Worm (Caenorhabditis elegans) whole organism, L1 larva: Measurements from ENCODE around the gene chil-5.

ENCODE experiments used
- C04F5.9 ChIP-seq: sonication (generic microtip); optimal IDR thresholded peaks from 2 replicates; lab custom pipeline; 2016; ENCODE audit warnings: missing genetic modification characterization, missing compliant biosample characterization
- F16B12.6 ChIP-seq: fragments of 150-350 bp; optimal IDR thresholded peaks from 2 replicates; lab custom pipeline; 2014; ENCODE audit warnings: missing biosample characterization, missing genetic modification characterization
- aly-2 ChIP-seq: fragments of 150-350 bp; optimal IDR thresholded peaks from 2 replicates; lab custom pipeline; 2014; ENCODE audit warnings: missing biosample characterization, missing genetic modification characterization
- ama-1 ChIP-seq: fragments of 150-350 bp; optimal IDR thresholded peaks from 2 replicates; lab custom pipeline; 2014
- ceh-63 ChIP-seq: fragments of 200-800 bp; sonication (Bioruptor generic); optimal IDR thresholded peaks from 2 replicates; lab custom pipeline; 2018; ENCODE audit warnings: mild to moderate bottlenecking, missing genetic modification characterization, missing compliant biosample characterization
- ceh-8 ChIP-seq: fragments of 200-800 bp; sonication (Bioruptor generic); optimal IDR thresholded peaks from 2 replicates; lab custom pipeline; 2018; ENCODE audit warnings: mild to moderate bottlenecking, missing genetic modification characterization, moderate library complexity, missing compliant biosample characterization
- ceh-82 ChIP-seq, 3 experiments: fragments of 150-350 bp in 1 of 3; sonication (generic microtip) in 2 of 3; optimal IDR thresholded peaks; 2 replicates each; lab custom pipeline; 2014 to 2017; ENCODE audit warnings: missing biosample characterization in 3 of 3, missing genetic modification characterization in 3 of 3
- ceh-88 ChIP-seq: fragments of 200-800 bp; sonication (Bioruptor generic); IDR thresholded peaks from 2 replicates; pipeline ENCODE4 v1.3.6; 2022; ENCODE audit warnings: missing genetic modification characterization, missing compliant biosample characterization
- ceh-90 ChIP-seq: sonication (generic microtip); optimal IDR thresholded peaks from 2 replicates; lab custom pipeline; 2016; ENCODE audit warnings: missing genetic modification characterization, missing compliant biosample characterization
- efl-1 ChIP-seq, 4 experiments: fragments of 150-350 bp; optimal IDR thresholded peaks in 3 of 4; peaks in 1 of 4; 1 replicate in 1 of 4; 2 replicates in 3 of 4; lab custom pipeline; 2014; ENCODE audit warnings: missing biosample characterization in 2 of 4, missing genetic modification characterization in 2 of 4, missing genetic modification reagents in 2 of 4
- efl-3 ChIP-seq: fragments of 200-800 bp; sonication (Bioruptor generic); optimal IDR thresholded peaks from 2 replicates; lab custom pipeline; 2018; ENCODE audit warnings: mild to moderate bottlenecking, missing genetic modification characterization, missing compliant biosample characterization
- elt-3 ChIP-seq, 6 experiments: fragments of 150-350 bp in 1 of 6; sonication (generic microtip); optimal IDR thresholded peaks; 2 replicates each; lab custom pipeline; 2017 to 2018; ENCODE audit warnings: missing biosample characterization in 6 of 6, missing genetic modification characterization in 6 of 6, inconsistent platforms in 1 of 6
- ets-5 ChIP-seq: fragments of 200-800 bp; sonication (Bioruptor generic); IDR thresholded peaks from 2 replicates; pipeline ENCODE4 v1.3.6; 2022; ENCODE audit warnings: missing genetic modification characterization, missing compliant biosample characterization
- fkh-10 ChIP-seq: sonication (generic microtip); optimal IDR thresholded peaks from 2 replicates; lab custom pipeline; 2017; ENCODE audit warnings: missing biosample characterization, missing genetic modification reagents, missing genetic modification characterization
- fkh-4 ChIP-seq: sonication (generic microtip); optimal IDR thresholded peaks from 2 replicates; lab custom pipeline; 2016; ENCODE audit warnings: missing compliant biosample characterization, missing genetic modification characterization, borderline replicate concordance
- hlh-17 ChIP-seq: fragments of 200-800 bp; sonication (Bioruptor generic); optimal IDR thresholded peaks from 2 replicates; lab custom pipeline; 2018; ENCODE audit warnings: missing genetic modification characterization, mild to moderate bottlenecking, missing compliant biosample characterization, moderate library complexity, borderline replicate concordance
- hlh-4 ChIP-seq: sonication (generic microtip); optimal IDR thresholded peaks from 2 replicates; lab custom pipeline; 2016; ENCODE audit warnings: mild to moderate bottlenecking, missing genetic modification characterization, missing compliant biosample characterization
- isw-1 ChIP-seq: fragments of 200-800 bp; sonication (Bioruptor generic); IDR thresholded peaks from 2 replicates; pipeline ENCODE4 v1.3.6; 2022; ENCODE audit warnings: missing genetic modification characterization, missing compliant biosample characterization
- lin-14 ChIP-seq: fragments of 200-800 bp; sonication (Bioruptor generic); optimal IDR thresholded peaks from 2 replicates; lab custom pipeline; 2018; ENCODE audit warnings: mild to moderate bottlenecking, missing genetic modification characterization, moderate library complexity, missing compliant biosample characterization
- lin-15B ChIP-seq: fragments of 150-350 bp; sonication (generic microtip); optimal IDR thresholded peaks from 3 replicates; lab custom pipeline; 2014; ENCODE audit warnings: missing biosample characterization, missing genetic modification characterization
- lin-39 ChIP-seq: fragments of 150-350 bp; optimal IDR thresholded peaks from 2 replicates; lab custom pipeline; 2014; ENCODE audit warnings: missing biosample characterization, missing genetic modification reagents, missing genetic modification characterization
- lir-3 ChIP-seq: sonication (generic microtip); optimal IDR thresholded peaks from 2 replicates; lab custom pipeline; 2016; ENCODE audit warnings: mild to moderate bottlenecking, missing genetic modification characterization, moderate library complexity, missing compliant biosample characterization; ENCODE audit not compliant: poor library complexity
- mab-9 ChIP-seq: fragments of 200-800 bp; sonication (Bioruptor generic); IDR thresholded peaks from 2 replicates; pipeline ENCODE4 v1.3.6; 2022; ENCODE audit warnings: missing genetic modification reagents, missing genetic modification characterization, missing compliant biosample characterization
- nhr-12 ChIP-seq: sonication (generic microtip); optimal IDR thresholded peaks from 2 replicates; lab custom pipeline; 2017; ENCODE audit warnings: missing biosample characterization, missing genetic modification characterization
- nhr-20 ChIP-seq: sonication (generic microtip); optimal IDR thresholded peaks from 2 replicates; lab custom pipeline; 2016; ENCODE audit warnings: mild to moderate bottlenecking, missing genetic modification characterization, missing compliant biosample characterization
- nhr-237 ChIP-seq: fragments of 150-350 bp; optimal IDR thresholded peaks from 2 replicates; lab custom pipeline; 2014; ENCODE audit warnings: missing biosample characterization, missing genetic modification characterization
- nhr-28 ChIP-seq: fragments of 150-350 bp; optimal IDR thresholded peaks from 2 replicates; lab custom pipeline; 2014; ENCODE audit warnings: missing biosample characterization, missing genetic modification characterization
- nhr-76 ChIP-seq: sonication (generic microtip); optimal IDR thresholded peaks from 2 replicates; lab custom pipeline; 2017; ENCODE audit warnings: missing biosample characterization, missing genetic modification characterization
- nhr-77 ChIP-seq: fragments of 150-350 bp; optimal IDR thresholded peaks from 2 replicates; lab custom pipeline; 2014; ENCODE audit warnings: missing biosample characterization, missing genetic modification characterization
- pag-3 ChIP-seq: sonication (generic microtip); optimal IDR thresholded peaks from 2 replicates; lab custom pipeline; 2017; ENCODE audit warnings: missing genetic modification characterization, mild to moderate bottlenecking, missing compliant biosample characterization, antibody characterized with exemption, borderline replicate concordance; ENCODE audit not compliant: insufficient read depth
- pax-3 ChIP-seq: fragments of 200-800 bp; sonication (Bioruptor generic); optimal IDR thresholded peaks from 2 replicates; lab custom pipeline; 2018; ENCODE audit warnings: mild to moderate bottlenecking, missing genetic modification characterization, moderate library complexity, missing compliant biosample characterization
- pqm-1 ChIP-seq: sonication (generic microtip); optimal IDR thresholded peaks from 3 replicates; lab custom pipeline; 2017; ENCODE audit warnings: missing biosample characterization, missing genetic modification characterization
- rnt-1 ChIP-seq: sonication (generic microtip); optimal IDR thresholded peaks from 2 replicates; lab custom pipeline; 2016; ENCODE audit warnings: mild to moderate bottlenecking, missing genetic modification characterization, moderate library complexity, missing compliant biosample characterization
- snu-23 ChIP-seq: sonication (generic microtip); optimal IDR thresholded peaks from 2 replicates; lab custom pipeline; 2016; ENCODE audit warnings: missing genetic modification characterization, missing compliant biosample characterization
- sox-4 ChIP-seq: sonication (generic microtip); optimal IDR thresholded peaks from 2 replicates; lab custom pipeline; 2016; ENCODE audit warnings: missing genetic modification characterization, missing compliant biosample characterization
- sup-37 ChIP-seq: fragments of 200-800 bp; sonication (Bioruptor generic); optimal IDR thresholded peaks from 2 replicates; lab custom pipeline; 2018; ENCODE audit warnings: mild to moderate bottlenecking, missing genetic modification characterization, missing compliant biosample characterization
- swsn-7 ChIP-seq: sonication (generic microtip); optimal IDR thresholded peaks from 2 replicates; lab custom pipeline; 2016; ENCODE audit warnings: missing genetic modification characterization, missing compliant biosample characterization
- unc-130 ChIP-seq: fragments of 150-350 bp; optimal IDR thresholded peaks from 2 replicates; lab custom pipeline; 2017; ENCODE audit warnings: missing biosample characterization, missing genetic modification characterization, inconsistent platforms
- unc-30 ChIP-seq: sonication (generic microtip); optimal IDR thresholded peaks from 2 replicates; lab custom pipeline; 2017; ENCODE audit warnings: missing biosample characterization, missing genetic modification characterization
- zip-4 ChIP-seq: fragments of 200-800 bp; sonication (Bioruptor generic); optimal IDR thresholded peaks from 2 replicates; lab custom pipeline; 2018; ENCODE audit warnings: mild to moderate bottlenecking, missing genetic modification characterization, moderate library complexity, missing compliant biosample characterization
- ztf-11 ChIP-seq, 2 experiments: sonication (generic microtip); optimal IDR thresholded peaks; 2 replicates each; lab custom pipeline; 2016 to 2017; ENCODE audit warnings: missing genetic modification characterization in 2 of 2, missing biosample characterization in 1 of 2, missing compliant biosample characterization in 1 of 2

Gene chil-5

DNA sequence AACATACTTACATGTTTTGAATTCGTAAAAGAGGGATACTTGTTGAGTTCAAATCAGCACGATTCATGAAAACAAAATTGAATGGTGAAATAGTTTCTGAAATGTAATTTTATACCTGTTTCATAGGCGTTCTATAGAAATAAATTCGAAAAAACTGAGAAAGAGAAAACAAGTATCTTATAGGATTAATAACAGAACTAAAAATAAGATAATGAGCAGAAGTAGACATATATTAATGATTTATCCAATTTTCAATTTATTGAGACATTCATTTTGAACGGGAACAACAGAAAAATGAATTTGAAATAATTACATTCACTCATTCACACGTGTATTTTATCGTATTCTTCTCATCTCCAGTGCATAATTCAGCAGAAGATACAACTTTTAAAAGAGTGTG lies 1.7 kb downstream of the chil-5 start, which contains the start of gene chil-6:
TSS of gene chil-6 (minus strand) at position 101 of the 400 bp plus-strand sequence.
- no peak for TF ChIP-seq ceh-82 (tag; optimal IDR thresholded peaks at IDR 0.05; lab: Kevin White, UChicago)
- TF ChIP-seq ceh-90 = no peak
- no peak for TF ChIP-seq snu-23 (GFP tag; lab: Kevin White, UChicago)
- no peak for TF ChIP-seq fkh-4 (tag; lab: Kevin White, UChicago)
- TF ChIP-seq lin-15B (tag; lab: Kevin White, UChicago) = no peak
- no peak for TF ChIP-seq pqm-1
- no peak for TF ChIP-seq pag-3
- TF ChIP-seq pax-3 (tag; lab: Kevin White, UChicago) = no peak
- TF ChIP-seq nhr-237 (tag; lab: Kevin White, UChicago) = no peak
- TF ChIP-seq F16B12.6 = no peak
- TF ChIP-seq efl-3 (GFP tag; lab: Kevin White, UChicago) = no peak
- TF ChIP-seq isw-1 (GFP tag; lab: Robert Waterston, UW) = no peak
- TF ChIP-seq nhr-12 (tag; lab: Kevin White, UChicago) = no peak
- TF ChIP-seq lin-39 (tag; lab: Kevin White, UChicago) = no peak

- TF ChIP-seq pqm-1 (no peak), swsn-7 (tag; lab: Kevin White, UChicago) (no peak), ceh-88 (no peak), C04F5.9 (tag; lab: Kevin White, UChicago) (no peak), hlh-4 (no peak), nhr-77 (tag; lab: Kevin White, UChicago) (no peak), ets-5 (GFP tag; lab: Robert Waterston, UW) (no peak), lir-3 (tag; lab: Kevin White, UChicago) (no peak), sox-4 (tag; lab: Kevin White, UChicago) (no peak), mab-9 (no peak)
These were observed 3.9 kb downstream of the chil-5 start, which contains the start of gene chil-4 for ce11 chrII:9855620-9856019. TSS of gene chil-4 (minus strand) at chrII:9855720.

- TF ChIP-seq ztf-11 (tag; optimal IDR thresholded peaks at IDR 0.05; lab: Kevin White, UChicago) = no peak
- no peak for TF ChIP-seq unc-30
- no peak for TF ChIP-seq hlh-17 (GFP tag; lab: Kevin White, UChicago)
- no peak for TF ChIP-seq ceh-63 (GFP tag; lab: Kevin White, UChicago)
- TF ChIP-seq, all 84 proteins: peak for 0
These were observed 8.5 kb downstream of the chil-5 start, which contains the start of gene ZK938.10 for ce11 chrII:9850945-9851344. TSS of gene ZK938.10 (minus strand) at chrII:9851045.

DNA sequence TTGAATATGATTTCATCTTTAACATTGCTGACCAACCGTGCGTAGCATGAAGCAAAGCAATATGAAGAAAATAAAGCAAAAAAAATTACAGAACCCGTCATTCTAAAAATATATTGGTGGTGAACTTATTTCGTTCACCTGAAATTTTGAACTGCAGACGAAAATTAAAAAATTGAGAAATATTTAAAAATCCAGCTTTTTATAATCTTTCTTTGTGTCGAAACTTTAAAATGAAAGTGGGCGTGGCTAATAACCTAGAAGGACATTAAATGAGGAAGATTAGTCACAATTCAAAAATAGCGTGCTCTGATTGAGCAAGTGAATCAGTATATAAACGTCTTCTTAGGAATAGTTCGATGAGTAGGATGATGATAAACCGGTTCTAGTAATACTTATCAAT lies 10.0 kb downstream of the chil-5 start, which contains the start of gene old-2:
TSS of gene old-2 (minus strand) at position 101 of the 400 bp plus-strand sequence.
- TF ChIP-seq unc-130 (tag; lab: Kevin White, UChicago) (no peak), nhr-28 (tag; lab: Kevin White, UChicago) (no peak), snu-23 (GFP tag; lab: Kevin White, UChicago) (no peak), ceh-88 (no peak), nhr-20 (tag; lab: Kevin White, UChicago) (no peak), ceh-8 (GFP tag; lab: Kevin White, UChicago) (no peak), elt-3 (tag; optimal IDR thresholded peaks at IDR 0.05; lab: Kevin White, UChicago) (no peak), F16B12.6 (no peak), pqm-1 (no peak), nhr-77 (tag; lab: Kevin White, UChicago) (no peak), rnt-1 (no peak), sox-4 (tag; lab: Kevin White, UChicago) (no peak)

DNA sequence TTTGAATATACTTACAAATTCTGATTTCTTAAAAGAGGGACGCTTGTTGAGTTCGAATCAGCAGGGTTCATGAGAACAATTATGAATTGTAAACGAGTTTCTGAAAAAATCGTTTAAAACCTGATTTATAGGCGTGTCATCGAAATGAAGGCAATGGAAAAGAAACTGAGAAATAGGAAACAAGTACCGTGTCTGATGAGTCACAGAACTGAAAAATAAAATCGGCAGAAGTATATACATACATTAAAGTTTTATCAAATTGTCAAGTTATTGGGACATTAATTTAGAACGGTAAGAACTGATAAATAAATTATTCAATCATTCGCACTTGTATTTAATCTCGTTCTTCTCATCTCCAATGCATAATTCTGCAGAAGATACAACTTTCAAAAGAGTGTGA lies 14.2 kb downstream of the chil-5 start, which contains the start of gene chil-9:
TSS of gene chil-9 (minus strand) at position 101 of the 400 bp plus-strand sequence.
- TF ChIP-seq sox-4 (tag; lab: Kevin White, UChicago) (no peak), ama-1 (lab: Kevin White, UChicago) (no peak), hlh-17 (GFP tag; lab: Kevin White, UChicago) (no peak), fkh-10 (GFP tag; lab: Kevin White, UChicago) (no peak), nhr-28 (tag; lab: Kevin White, UChicago) (no peak), zip-4 (GFP tag; lab: Kevin White, UChicago) (no peak), nhr-20 (tag; lab: Kevin White, UChicago) (no peak), sup-37 (GFP tag; lab: Kevin White, UChicago) (no peak), ceh-90 (no peak), efl-1 (optimal IDR thresholded peaks at IDR 0.05; lab: Kevin White, UChicago) (no peak), efl-1 (GFP tag; optimal IDR thresholded peaks at IDR 0.05 in 1 of 2; lab: Kevin White, UChicago) (no peak), C04F5.9 (tag; lab: Kevin White, UChicago) (no peak), nhr-76 (no peak), lin-14 (GFP tag; lab: Kevin White, UChicago) (no peak), aly-2 (tag; lab: Kevin White, UChicago) (no peak), snu-23 (GFP tag; lab: Kevin White, UChicago) (no peak), unc-130 (tag; lab: Kevin White, UChicago) (no peak)
